Worm (Caenorhabditis elegans): ENCODE results near the gene bath-44.

bath-44 gene

ce11 chrII:7411930-7412329 lies 17.2 kb downstream of the bath-44 start, which contains the start of gene K02A2.5:
TSS of gene K02A2.5 (minus strand) at chrII:7412030.
- TF ChIP-seq unc-39 (tag; optimal IDR thresholded peaks at IDR 0.05) (no peak), F13H6.1 (tag; optimal IDR thresholded peaks at IDR 0.05) (no peak), nhr-6 (tag; optimal IDR thresholded peaks at IDR 0.05) (no peak), mdl-1 (tag; optimal IDR thresholded peaks at IDR 0.05) (no peak), lin-13 (GFP tag; optimal IDR thresholded peaks at IDR 0.05) (no peak), ama-1 (optimal IDR thresholded peaks at IDR 0.05) (no peak), mbf-1 (tag; optimal IDR thresholded peaks at IDR 0.05) (no peak)

ce11 chrII:7413275-7413674 lies 18.5 kb downstream of the bath-44 start:
- TF ChIP-seq nhr-21 (tag; optimal IDR thresholded peaks at IDR 0.05): peak; percentile 30
- TF ChIP-seq nhr-129 (tag; optimal IDR thresholded peaks at IDR 0.05): peak; percentile 49
- TF ChIP-seq nhr-25 (tag; optimal IDR thresholded peaks at IDR 0.05): peak; percentile 79
- peak; percentile 33 for TF ChIP-seq blmp-1 (tag; optimal IDR thresholded peaks at IDR 0.05; ENCODE audit: insufficient read depth)
- TF ChIP-seq sma-9 (GFP tag; optimal IDR thresholded peaks at IDR 0.05): peak; percentile 56
- no peak for TF ChIP-seq sma-9 (tag; optimal IDR thresholded peaks at IDR 0.05)
- TF ChIP-seq skn-1 (tag; optimal IDR thresholded peaks at IDR 0.05): no peak

- TF ChIP-seq ztf-11 (tag; optimal IDR thresholded peaks at IDR 0.05) (no peak), unc-62 (GFP tag; optimal IDR thresholded peaks at IDR 0.05) (no peak), nhr-25 (tag; optimal IDR thresholded peaks at IDR 0.05) (no peak), R02D3.7 (tag; optimal IDR thresholded peaks at IDR 0.05) (no peak), fos-1 (tag; optimal IDR thresholded peaks at IDR 0.05) (no peak), ceh-16 (tag; optimal IDR thresholded peaks at IDR 0.05) (no peak), ztf-4 (tag; optimal IDR thresholded peaks at IDR 0.05) (no peak), mab-5 (tag; optimal IDR thresholded peaks at IDR 0.05) (no peak), elt-3 (tag; optimal IDR thresholded peaks at IDR 0.05) (no peak), sma-3 (GFP tag; optimal IDR thresholded peaks at IDR 0.05) (no peak)
These were observed 19.0 kb downstream of the bath-44 start for ce11 chrII:7413764-7414163.

ce11 chrII:7419563-7419962 lies 24.8 kb downstream of the bath-44 start:
- TF ChIP-seq gmeb-1 (tag; optimal IDR thresholded peaks at IDR 0.05) (no peak), nhr-129 (tag; optimal IDR thresholded peaks at IDR 0.05) (peak; percentile 42)

- no peak for TF ChIP-seq nhr-23 (tag; optimal IDR thresholded peaks at IDR 0.05)
- TF ChIP-seq ZK546.5 (tag; optimal IDR thresholded peaks at IDR 0.05): no peak
- TF ChIP-seq lin-11 (tag; optimal IDR thresholded peaks at IDR 0.05): no peak
- TF ChIP-seq mab-5 (tag; optimal IDR thresholded peaks at IDR 0.05): no peak
- no peak for TF ChIP-seq lsy-2 (tag; optimal IDR thresholded peaks at IDR 0.05)
- peak; percentile 28 for TF ChIP-seq crh-2 (tag; optimal IDR thresholded peaks at IDR 0.05)
- no peak for TF ChIP-seq nhr-77 (tag; optimal IDR thresholded peaks at IDR 0.05)
- no peak for TF ChIP-seq fos-1 (tag; optimal IDR thresholded peaks at IDR 0.05)
- TF ChIP-seq nhr-129 (tag; optimal IDR thresholded peaks at IDR 0.05): peak; percentile 44
- TF ChIP-seq unc-62 (GFP tag; optimal IDR thresholded peaks at IDR 0.05): no peak
- TF ChIP-seq nhr-237 (tag; optimal IDR thresholded peaks at IDR 0.05): no peak
- TF ChIP-seq F13H6.1 (tag; optimal IDR thresholded peaks at IDR 0.05): no peak
- no peak for TF ChIP-seq dmd-4 (tag; optimal IDR thresholded peaks at IDR 0.05)
- no peak for TF ChIP-seq elt-3 (tag; optimal IDR thresholded peaks at IDR 0.05)
- TF ChIP-seq ama-1 (optimal IDR thresholded peaks at IDR 0.05): no peak
- TF ChIP-seq ceh-16 (tag; optimal IDR thresholded peaks at IDR 0.05): no peak
These were observed 25.4 kb downstream of the bath-44 start for ce11 chrII:7420157-7420556.

- peak; percentile 27 for TF ChIP-seq fos-1 (tag; optimal IDR thresholded peaks at IDR 0.05)
- TF ChIP-seq lsy-2 (tag; optimal IDR thresholded peaks at IDR 0.05): peak in 1 of 2 experiments; percentile 62
- TF ChIP-seq nhr-129 (tag; optimal IDR thresholded peaks at IDR 0.05): peak; percentile 83
- peak; percentile 38 for TF ChIP-seq sma-9 (GFP tag; optimal IDR thresholded peaks at IDR 0.05)
- TF ChIP-seq sma-9 (tag; optimal IDR thresholded peaks at IDR 0.05): no peak
- no peak for TF ChIP-seq ztf-4 (tag; optimal IDR thresholded peaks at IDR 0.05)
- TF ChIP-seq crh-2 (tag; optimal IDR thresholded peaks at IDR 0.05): peak; percentile 38
- TF ChIP-seq ceh-82 (tag; optimal IDR thresholded peaks at IDR 0.05): no peak
These were observed 26.1 kb downstream of the bath-44 start for ce11 chrII:7420796-7421386.
